Worm (Caenorhabditis elegans) whole organism, early embryonic: ENCODE results near the gene F07F6.7.

Experiments used
- F13C5.2 ChIP-seq: sonication (generic microtip); optimal IDR thresholded peaks from 2 replicates; lab custom pipeline; 2017; ENCODE audit warnings: mild to moderate bottlenecking, missing genetic modification characterization, inconsistent platforms, missing compliant biosample characterization
- ama-1 ChIP-seq: fragments of 150-350 bp; optimal IDR thresholded peaks from 2 replicates; lab custom pipeline; 2014
- ceh-13 ChIP-seq: fragments of 200-800 bp; sonication (Bioruptor generic); optimal IDR thresholded peaks from 2 replicates; lab custom pipeline; 2018; ENCODE audit warnings: mild to moderate bottlenecking, missing genetic modification characterization, missing compliant biosample characterization
- ets-7 ChIP-seq: sonication (generic microtip); optimal IDR thresholded peaks from 2 replicates; lab custom pipeline; 2016; ENCODE audit warnings: missing genotype, missing genetic modification characterization, missing compliant biosample characterization
- flt-1 ChIP-seq: fragments of 200-800 bp; sonication (Bioruptor generic); IDR thresholded peaks from 2 replicates; pipeline ENCODE4 v1.3.6; 2022; ENCODE audit warnings: missing genetic modification characterization, missing compliant biosample characterization
- hnd-1 ChIP-seq: sonication (generic microtip); optimal IDR thresholded peaks from 2 replicates; lab custom pipeline; 2016; ENCODE audit warnings: missing genetic modification characterization, missing compliant biosample characterization

DNA sequence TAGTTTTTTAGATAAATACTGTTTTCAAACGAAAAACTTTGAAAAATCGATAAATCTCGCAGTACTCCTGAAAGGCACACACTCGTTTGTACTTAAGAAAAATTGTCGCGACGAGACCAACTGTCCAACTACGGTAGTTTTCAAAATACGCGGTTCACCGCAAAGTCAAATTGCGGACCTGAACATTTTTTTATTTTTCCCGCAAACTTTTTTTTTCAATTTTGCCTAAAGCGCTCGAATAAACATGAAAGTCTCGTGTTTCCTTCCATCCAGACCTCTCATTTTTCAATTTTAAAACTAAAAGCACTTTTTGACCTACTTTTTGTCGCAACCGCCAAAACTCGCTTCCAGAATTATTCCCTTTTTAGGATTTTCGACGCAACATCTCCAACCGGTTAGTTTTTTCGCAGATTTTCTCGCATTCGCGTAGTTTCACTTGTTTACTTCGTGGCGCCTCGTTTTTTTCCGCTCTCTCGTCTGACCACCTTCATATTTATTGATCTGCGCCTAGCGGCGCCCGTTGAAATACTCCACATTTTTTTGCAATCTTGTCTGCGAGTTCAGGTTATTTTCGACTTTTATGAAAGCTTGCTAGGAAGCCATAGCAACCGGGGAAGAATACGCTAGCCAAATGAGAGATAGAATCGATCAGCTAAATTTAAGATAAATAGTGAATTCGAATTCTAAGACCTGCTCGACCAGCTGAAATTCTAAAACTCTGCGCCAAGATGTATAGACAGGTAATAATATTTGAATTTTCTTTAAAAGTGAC lies 46.0 kb downstream of the F07F6.7 start, which contains the start of gene prdx-2:
- TF ChIP-seq hnd-1 (tag; lab: Kevin White, UChicago) = no peak
- no peak for TF ChIP-seq F13C5.2 (tag; lab: Kevin White, UChicago)
- no peak for TF ChIP-seq flt-1 (GFP tag; lab: Robert Waterston, UW)
- no peak for TF ChIP-seq ama-1
- TF ChIP-seq ets-7 (tag; lab: Kevin White, UChicago) = no peak
- no peak for TF ChIP-seq ceh-13 (GFP tag; lab: Kevin White, UChicago)
